Worm (Caenorhabditis elegans): Measurements from ENCODE around the gene C39B5.5.

Gene C39B5.5

DNA sequence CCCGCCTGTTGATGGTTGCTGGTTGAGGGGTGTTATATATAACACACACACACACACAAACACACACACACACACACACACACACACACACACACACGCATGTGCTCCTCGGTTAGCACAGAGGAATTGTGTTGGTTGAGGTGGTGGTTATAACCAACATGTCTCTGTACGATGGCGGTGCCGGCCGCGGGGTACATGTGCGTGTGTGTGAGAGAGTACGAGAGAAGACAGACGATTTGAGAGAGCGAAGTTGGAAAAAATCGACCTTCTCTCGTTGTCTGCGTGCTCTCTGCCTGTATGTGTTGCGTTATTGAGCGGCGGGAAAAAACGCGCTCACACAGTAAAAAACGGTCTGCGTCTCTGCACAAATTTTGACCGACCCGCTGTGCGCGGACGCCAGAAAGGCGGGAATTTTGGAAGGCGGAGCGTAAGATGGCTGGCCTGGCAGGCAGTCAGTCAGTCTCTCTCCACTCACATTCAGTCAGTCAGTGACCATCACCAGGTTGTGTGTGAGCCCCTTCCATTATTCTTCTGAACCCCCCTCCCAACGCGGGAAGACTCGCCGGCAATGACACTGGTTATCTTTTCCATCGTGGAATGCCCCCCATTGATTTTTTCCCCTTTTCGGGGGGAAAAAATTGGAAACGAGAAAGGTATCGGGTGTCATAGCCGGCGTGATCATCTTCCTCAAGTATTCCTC is 35.9 kb upstream of the C39B5.5 start (continued):
- TF ChIP-seq snpc-4 (tag; optimal IDR thresholded peaks at IDR 0.05): peak; percentile 21
- TF ChIP-seq ztf-11 (tag; optimal IDR thresholded peaks at IDR 0.05): no peak
- TF ChIP-seq ceh-16 (tag; optimal IDR thresholded peaks at IDR 0.05): no peak
- no peak for TF ChIP-seq nhr-23 (tag; optimal IDR thresholded peaks at IDR 0.05)
- TF ChIP-seq sma-3 (GFP tag; optimal IDR thresholded peaks at IDR 0.05): peak; percentile 79
- TF ChIP-seq alr-1 (tag; optimal IDR thresholded peaks at IDR 0.05): no peak
- no peak for TF ChIP-seq ztf-1 (GFP tag; conservative IDR thresholded peaks at IDR 0.05)
- peak; percentile 62 for TF ChIP-seq nhr-6 (tag; optimal IDR thresholded peaks at IDR 0.05)
- peak; percentile 51 for TF ChIP-seq ztf-4 (tag; optimal IDR thresholded peaks at IDR 0.05)
- TF ChIP-seq zag-1 (tag; optimal IDR thresholded peaks at IDR 0.05): peak; percentile 12
- no peak for TF ChIP-seq aly-2 (tag; optimal IDR thresholded peaks at IDR 0.05)
- TF ChIP-seq elt-3 (tag; optimal IDR thresholded peaks at IDR 0.05): no peak
- TF ChIP-seq gmeb-1 (tag; optimal IDR thresholded peaks at IDR 0.05): peak; percentile 66
- peak; percentile 50 for TF ChIP-seq C34F6.9 (tag; optimal IDR thresholded peaks at IDR 0.05)
- peak; percentile 42 to 75 for TF ChIP-seq mdl-1 (tag; optimal IDR thresholded peaks at IDR 0.05)
- TF ChIP-seq lin-13 (GFP tag; optimal IDR thresholded peaks at IDR 0.05): peak; percentile 66
- TF ChIP-seq peb-1 (tag; optimal IDR thresholded peaks at IDR 0.05): peak; percentile 29
- no peak for TF ChIP-seq nhr-237 (tag; optimal IDR thresholded peaks at IDR 0.05)
- TF ChIP-seq F13H6.1 (tag; optimal IDR thresholded peaks at IDR 0.05): peak; percentile 97
- peak; percentile 83 for TF ChIP-seq crh-2 (tag; optimal IDR thresholded peaks at IDR 0.05)

DNA sequence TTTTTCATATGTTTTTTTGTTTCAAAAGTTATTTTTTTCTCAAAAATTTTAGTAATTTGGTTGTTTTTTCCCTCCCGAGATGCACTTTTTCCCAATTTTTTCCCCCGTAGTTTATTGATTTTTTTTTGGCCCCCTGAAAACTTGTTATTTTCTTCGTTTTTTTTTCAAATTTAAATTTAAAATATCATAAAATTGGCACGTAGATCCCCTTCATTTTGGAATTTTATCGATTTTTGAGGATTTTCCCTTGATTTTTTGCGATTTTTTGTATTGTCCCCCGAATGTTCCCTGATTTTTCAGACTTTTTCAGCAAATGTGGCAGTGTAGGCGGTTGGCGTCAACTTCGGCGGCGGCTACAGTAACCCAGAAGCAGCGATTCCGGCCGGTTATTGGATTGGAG is 10.3 kb upstream of the C39B5.5 start, which contains the start of gene C39B5.6:
Gene C39B5.6 (plus strand): TSS at position 301 of the 400 bp plus-strand sequence.
- no peak for TF ChIP-seq mbf-1 (tag; optimal IDR thresholded peaks at IDR 0.05)
- no peak for TF ChIP-seq unc-62 (GFP tag; optimal IDR thresholded peaks at IDR 0.05)
- no peak for TF ChIP-seq nhr-129 (tag; optimal IDR thresholded peaks at IDR 0.05)
- no peak for TF ChIP-seq ZK546.5 (tag; optimal IDR thresholded peaks at IDR 0.05)
- TF ChIP-seq elt-1 (tag; optimal IDR thresholded peaks at IDR 0.05): no peak
- TF ChIP-seq sem-4 (tag; optimal IDR thresholded peaks at IDR 0.05): no peak
- no peak for TF ChIP-seq lin-11 (tag; optimal IDR thresholded peaks at IDR 0.05)
- no peak for TF ChIP-seq sma-9 (GFP tag; optimal IDR thresholded peaks at IDR 0.05)
- TF ChIP-seq sma-9 (tag; optimal IDR thresholded peaks at IDR 0.05): no peak
- TF ChIP-seq nhr-25 (tag; optimal IDR thresholded peaks at IDR 0.05): no peak
- TF ChIP-seq Y55F3AM.14 (GFP tag; optimal IDR thresholded peaks at IDR 0.05): no peak
- no peak for TF ChIP-seq snpc-4 (tag; optimal IDR thresholded peaks at IDR 0.05)
- no peak for TF ChIP-seq nhr-77 (tag; optimal IDR thresholded peaks at IDR 0.05)
- TF ChIP-seq fos-1 (tag; optimal IDR thresholded peaks at IDR 0.05): no peak
- TF ChIP-seq ztf-11 (tag; optimal IDR thresholded peaks at IDR 0.05): no peak
- TF ChIP-seq C34F6.9 (tag; optimal IDR thresholded peaks at IDR 0.05): no peak
- no peak for TF ChIP-seq nhr-12 (tag; optimal IDR thresholded peaks at IDR 0.05)
- no peak for TF ChIP-seq unc-55 (GFP tag; optimal IDR thresholded peaks at IDR 0.05)
- TF ChIP-seq blmp-1 (tag; optimal IDR thresholded peaks at IDR 0.05; ENCODE audit: insufficient read depth): no peak
- TF ChIP-seq sma-3 (GFP tag; optimal IDR thresholded peaks at IDR 0.05): no peak

DNA sequence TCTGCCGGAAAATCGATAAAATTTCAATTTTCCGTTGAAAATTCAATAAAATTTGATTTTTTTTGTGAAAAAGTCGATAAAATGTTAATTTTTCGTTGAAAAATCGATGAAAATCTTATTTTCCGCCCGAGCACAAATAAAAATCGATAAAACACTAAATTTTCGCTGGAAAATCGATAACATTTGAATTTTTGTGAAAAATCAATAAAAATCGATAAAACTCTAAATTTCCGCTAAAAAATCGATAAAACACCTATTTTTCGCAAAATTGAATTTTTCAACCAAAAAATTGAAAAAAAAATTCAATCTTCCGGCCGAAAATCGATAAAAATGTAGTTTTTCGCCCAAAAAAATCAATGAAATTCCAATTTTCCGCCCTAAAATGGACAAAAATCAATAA is 2.8 kb upstream of the C39B5.5 start:
- TF ChIP-seq ceh-16 (tag; optimal IDR thresholded peaks at IDR 0.05): no peak
- TF ChIP-seq unc-55 (GFP tag; optimal IDR thresholded peaks at IDR 0.05): no peak
- TF ChIP-seq mdl-1 (tag; optimal IDR thresholded peaks at IDR 0.05): no peak
- no peak for TF ChIP-seq nhr-10 (tag; optimal IDR thresholded peaks at IDR 0.05)
- TF ChIP-seq sma-9 (GFP tag; optimal IDR thresholded peaks at IDR 0.05): no peak
- no peak for TF ChIP-seq sma-9 (tag; optimal IDR thresholded peaks at IDR 0.05)
- TF ChIP-seq blmp-1 (tag; optimal IDR thresholded peaks at IDR 0.05; ENCODE audit: insufficient read depth): no peak
- no peak for TF ChIP-seq aly-2 (tag; optimal IDR thresholded peaks at IDR 0.05)
- no peak for TF ChIP-seq dmd-4 (tag; optimal IDR thresholded peaks at IDR 0.05)
- TF ChIP-seq ama-1 (optimal IDR thresholded peaks at IDR 0.05): no peak
- TF ChIP-seq crh-2 (tag; optimal IDR thresholded peaks at IDR 0.05): no peak
- no peak for TF ChIP-seq lin-13 (GFP tag; optimal IDR thresholded peaks at IDR 0.05)
- TF ChIP-seq sem-4 (tag; optimal IDR thresholded peaks at IDR 0.05): no peak
- no peak for TF ChIP-seq fos-1 (tag; optimal IDR thresholded peaks at IDR 0.05)
- TF ChIP-seq nhr-129 (tag; optimal IDR thresholded peaks at IDR 0.05): no peak
- no peak for TF ChIP-seq R02D3.7 (tag; optimal IDR thresholded peaks at IDR 0.05)
- no peak for TF ChIP-seq nhr-11 (tag; optimal IDR thresholded peaks at IDR 0.05)
- TF ChIP-seq mbf-1 (tag; optimal IDR thresholded peaks at IDR 0.05): no peak
- TF ChIP-seq ceh-82 (tag; optimal IDR thresholded peaks at IDR 0.05): no peak
- no peak for TF ChIP-seq ztf-11 (tag; optimal IDR thresholded peaks at IDR 0.05)
- no peak for TF ChIP-seq nhr-23 (tag; optimal IDR thresholded peaks at IDR 0.05)
